Fruit fly (Drosophila melanogaster) whole organism, embryonic: Measurements from ENCODE around the gene CG8281.

Experiments used
- Asciz ChIP-seq: fragments of 200-800 bp; sonication (Bioruptor generic); optimal IDR thresholded peaks from 2 replicates; lab custom pipeline; 2017; ENCODE audit warnings: missing biosample characterization, mild to moderate bottlenecking, missing genetic modification characterization, missing genetic modification reagents
- CG11093 ChIP-seq: fragments of 200-800 bp; sonication (Bioruptor generic); IDR thresholded peaks from 3 replicates; pipeline ENCODE4 v1.3.6; 2022; ENCODE audit warnings: missing biosample characterization, missing genetic modification characterization
- CG12071 ChIP-seq: fragments of 200-800 bp; sonication (Bioruptor generic); optimal IDR thresholded peaks from 3 replicates; lab custom pipeline; 2018; ENCODE audit warnings: missing biosample characterization, mild to moderate bottlenecking, missing genetic modification characterization
- CG12104 ChIP-seq: fragments of 200-800 bp; sonication (Bioruptor generic); optimal IDR thresholded peaks from 3 replicates; lab custom pipeline; 2016; ENCODE audit warnings: missing biosample characterization, missing genetic modification characterization
- CG1233 ChIP-seq: fragments of 200-800 bp; sonication (Bioruptor generic); optimal IDR thresholded peaks from 4 replicates; lab custom pipeline; 2018; ENCODE audit warnings: missing biosample characterization, mild to moderate bottlenecking, missing genetic modification characterization
- CG13123 ChIP-seq: fragments of 200-800 bp; sonication (Bioruptor generic); optimal IDR thresholded peaks from 2 replicates; lab custom pipeline; 2016; ENCODE audit warnings: missing biosample characterization, missing genetic modification characterization
- CG16863 ChIP-seq: fragments of 200-800 bp; sonication (Bioruptor generic); optimal IDR thresholded peaks from 3 replicates; lab custom pipeline; 2016; ENCODE audit warnings: missing biosample characterization, missing genetic modification characterization
- CG17359 ChIP-seq: fragments of 200-800 bp; sonication (Bioruptor generic); optimal IDR thresholded peaks from 3 replicates; lab custom pipeline; 2018; ENCODE audit warnings: missing biosample characterization, mild to moderate bottlenecking, missing genetic modification characterization, moderate library complexity
- CG17361 ChIP-seq: fragments of 200-800 bp; sonication (Bioruptor generic); IDR thresholded peaks from 3 replicates; pipeline ENCODE4 v1.3.6; 2022; ENCODE audit warnings: missing biosample characterization, missing genetic modification characterization
- CG17612 ChIP-seq: fragments of 200-800 bp; sonication (Bioruptor generic); IDR thresholded peaks from 2 replicates; pipeline ENCODE4 v1.3.6; 2022; ENCODE audit warnings: missing biosample characterization, missing genetic modification characterization
- CG17802 ChIP-seq: fragments of 200-800 bp; sonication (Bioruptor generic); optimal IDR thresholded peaks from 2 replicates; lab custom pipeline; 2018; ENCODE audit warnings: missing biosample characterization, mild to moderate bottlenecking, missing genetic modification characterization, moderate library complexity
- CG2875 ChIP-seq: fragments of 200-800 bp; sonication (Bioruptor generic); optimal IDR thresholded peaks from 2 replicates; lab custom pipeline; 2017; ENCODE audit warnings: missing biosample characterization, mild to moderate bottlenecking, missing genetic modification characterization, missing genetic modification reagents
- CG3065 ChIP-seq: fragments of 200-800 bp; sonication (Bioruptor generic); optimal IDR thresholded peaks from 2 replicates; lab custom pipeline; 2016; ENCODE audit warnings: missing biosample characterization, missing genetic modification characterization
- CG3407 ChIP-seq: fragments of 200-800 bp; sonication (Bioruptor generic); optimal IDR thresholded peaks from 2 replicates; lab custom pipeline; 2018; ENCODE audit warnings: missing biosample characterization, mild to moderate bottlenecking, missing genetic modification characterization
- CG3726 ChIP-seq: fragments of 200-800 bp; sonication (Bioruptor generic); IDR thresholded peaks from 3 replicates; pipeline ENCODE4, ENCODE4 v1.3.6; 2022; ENCODE audit warnings: missing biosample characterization, missing genetic modification characterization
- CG43689 ChIP-seq: fragments of 200-800 bp; sonication (Bioruptor generic); IDR thresholded peaks from 2 replicates; pipeline ENCODE4 v1.3.6; 2022; ENCODE audit warnings: missing biosample characterization, missing genetic modification characterization
- CG5180 ChIP-seq: fragments of 200-800 bp; sonication (Bioruptor generic); optimal IDR thresholded peaks from 3 replicates; lab custom pipeline; 2017; ENCODE audit warnings: missing biosample characterization, missing genetic modification characterization, mild to moderate bottlenecking, moderate library complexity, missing genetic modification reagents
- CG7372 ChIP-seq: fragments of 200-800 bp; sonication (Bioruptor generic); IDR thresholded peaks from 2 replicates; pipeline ENCODE4 v1.3.6; 2022; ENCODE audit warnings: missing biosample characterization, missing genetic modification characterization
- CG9215 ChIP-seq: fragments of 200-800 bp; sonication (Bioruptor generic); IDR thresholded peaks from 2 replicates; pipeline ENCODE4 v1.3.6; 2022; ENCODE audit warnings: missing biosample characterization, missing genetic modification characterization
- Eip74EF ChIP-seq, 2 experiments: fragments of 200-800 bp in 1 of 2; fragments of >200 bp in 1 of 2; sonication (Bioruptor generic) in 1 of 2; optimal IDR thresholded peaks; 2 replicates each; lab custom pipeline; 2017 to 2019; ENCODE audit warnings: missing biosample characterization in 2 of 2, missing genetic modification characterization in 2 of 2, mild to moderate bottlenecking in 1 of 2, moderate library complexity in 1 of 2
- H15 ChIP-seq: fragments of 200-800 bp; sonication (Bioruptor generic); IDR thresholded peaks from 3 replicates; pipeline ENCODE4 v1.3.6; 2022; ENCODE audit warnings: missing biosample characterization, missing genetic modification characterization
- Lhr ChIP-seq: fragments of 200-800 bp; sonication (Bioruptor generic); optimal IDR thresholded peaks from 3 replicates; lab custom pipeline; 2017; ENCODE audit warnings: mild to moderate bottlenecking, missing biosample characterization, missing genetic modification reagents, missing genetic modification characterization
- Lim3 ChIP-seq: fragments of 200-800 bp; sonication (Bioruptor generic); IDR thresholded peaks from 2 replicates; pipeline ENCODE4 v1.3.6; 2022; ENCODE audit warnings: missing biosample characterization, missing genetic modification characterization
- Mrtf ChIP-seq: fragments of 200-800 bp; sonication (Bioruptor generic); IDR thresholded peaks from 3 replicates; pipeline ENCODE4 v1.3.6; 2022; ENCODE audit warnings: missing biosample characterization, missing genetic modification characterization
- Nf-YA ChIP-seq: fragments of 200-800 bp; sonication (Bioruptor generic); IDR thresholded peaks from 2 replicates; pipeline ENCODE4 v1.3.6; 2022; ENCODE audit warnings: missing biosample characterization, missing genetic modification characterization
- PHDP ChIP-seq: fragments of 200-800 bp; sonication (Bioruptor generic); optimal IDR thresholded peaks from 3 replicates; lab custom pipeline; 2018; ENCODE audit warnings: missing biosample characterization, mild to moderate bottlenecking, missing genetic modification characterization, moderate library complexity
- Rfx ChIP-seq: fragments of 200-800 bp; sonication (Bioruptor generic); IDR thresholded peaks from 2 replicates; pipeline ENCODE4 v1.3.6; 2022; ENCODE audit warnings: missing biosample characterization, missing genetic modification characterization
- Six4 ChIP-seq: fragments of 200-800 bp; sonication (Bioruptor generic); optimal IDR thresholded peaks from 2 replicates; lab custom pipeline; 2016; ENCODE audit warnings: missing biosample characterization, missing genetic modification characterization
- Trl ChIP-seq, 3 experiments: fragments of >200 bp in 2 of 3; fragments of 200-800 bp in 1 of 3; sonication (Bioruptor generic) in 1 of 3; optimal IDR thresholded peaks; 2 replicates in 1 of 3; 3 replicates in 2 of 3; lab custom pipeline; 2016 to 2017; ENCODE audit warnings: missing biosample characterization in 1 of 3, missing genetic modification characterization in 1 of 3
- bcd ChIP-seq: fragments of 200-800 bp; sonication (Bioruptor generic); optimal IDR thresholded peaks from 2 replicates; lab custom pipeline; 2017; ENCODE audit warnings: missing biosample characterization, mild to moderate bottlenecking, missing genetic modification characterization
- dimm ChIP-seq: fragments of 200-800 bp; sonication (Bioruptor generic); IDR thresholded peaks from 2 replicates; pipeline ENCODE4 v1.3.6; 2022; ENCODE audit warnings: missing biosample characterization, missing genetic modification characterization
- fd102C ChIP-seq: fragments of 200-800 bp; sonication (Bioruptor generic); optimal IDR thresholded peaks from 2 replicates; lab custom pipeline; 2018; ENCODE audit warnings: missing biosample characterization, mild to moderate bottlenecking, missing genetic modification characterization, moderate library complexity
- ftz-f1 ChIP-seq: fragments of 200-800 bp; sonication (Bioruptor generic); optimal IDR thresholded peaks from 2 replicates; lab custom pipeline; 2016; ENCODE audit warnings: missing biosample characterization, missing genetic modification characterization
- kah ChIP-seq: fragments of 200-800 bp; sonication (Bioruptor generic); optimal IDR thresholded peaks from 2 replicates; lab custom pipeline; 2018; ENCODE audit warnings: missing biosample characterization, mild to moderate bottlenecking, missing genetic modification characterization
- lov ChIP-seq, 2 experiments: fragments of 200-800 bp in 1 of 2; fragments of >200 bp in 1 of 2; sonication (Bioruptor generic) in 1 of 2; IDR thresholded peaks in 1 of 2; optimal IDR thresholded peaks in 1 of 2; 2 replicates in 1 of 2; 3 replicates in 1 of 2; pipeline versions ENCODE4 v1.3.6 to Lab custom; 2017 to 2022; ENCODE audit warnings: missing biosample characterization in 1 of 2, missing genetic modification characterization in 1 of 2
- mam ChIP-seq: fragments of 200-800 bp; sonication (Bioruptor generic); optimal IDR thresholded peaks from 3 replicates; lab custom pipeline; 2016; ENCODE audit warnings: missing biosample characterization, missing genetic modification characterization
- pnt ChIP-seq: fragments of 200-800 bp; sonication (Bioruptor generic); optimal IDR thresholded peaks from 3 replicates; lab custom pipeline; 2016; ENCODE audit warnings: missing biosample characterization, missing genetic modification characterization
- scrt ChIP-seq: fragments of 200-800 bp; sonication (Bioruptor generic); optimal IDR thresholded peaks from 2 replicates; lab custom pipeline; 2018; ENCODE audit warnings: missing biosample characterization, mild to moderate bottlenecking, missing genetic modification characterization, moderate library complexity
- sd ChIP-seq: fragments of 200-800 bp; sonication (Bioruptor generic); optimal IDR thresholded peaks from 3 replicates; lab custom pipeline; 2018; ENCODE audit warnings: missing biosample characterization, mild to moderate bottlenecking, missing genetic modification characterization, moderate library complexity
- sens ChIP-seq: fragments of 200-800 bp; sonication (Bioruptor generic); peaks from one replicate; lab custom pipeline; 2016; ENCODE audit warnings: missing biosample characterization, missing genetic modification characterization
- twi ChIP-seq: fragments of 200-800 bp; optimal IDR thresholded peaks from 2 replicates; lab custom pipeline; 2019; ENCODE audit warnings: missing biosample characterization, mild to moderate bottlenecking, missing genetic modification characterization, moderate library complexity
- wor ChIP-seq: fragments of 200-800 bp; sonication (Bioruptor generic); IDR thresholded peaks from 2 replicates; pipeline ENCODE4 v1.3.6; 2022; ENCODE audit warnings: missing biosample characterization, missing genetic modification characterization

CG8281 gene

dm6 chr3L:7960707-7961695 is 48.7 kb downstream of the CG8281 start (continued):
- TF ChIP-seq wor (GFP tag; lab: Robert Waterston, UW) (no peak), CG3065 (GFP tag; lab: Kevin White, UChicago) (no peak), Rfx (GFP tag; lab: Robert Waterston, UW) (no peak), Lhr (GFP tag; lab: Kevin White, UChicago) (peak; percentile 23), CG17361 (0 out of 3 replicates have a peak, but pooled peaks have one; percentile 26), kah (GFP tag; lab: Kevin White, UChicago) (no peak), CG12071 (GFP tag; lab: Kevin White, UChicago) (peak; percentile 43), CG17359 (tag; lab: Kevin White, UChicago) (peak; percentile 1), Trl (optimal IDR thresholded peaks at IDR 0.05; lab: Kevin White, UChicago) (no peak), Trl (GFP tag; optimal IDR thresholded peaks at IDR 0.05; lab: Kevin White, UChicago) (no peak), pnt (GFP tag; lab: Kevin White, UChicago) (no peak), PHDP (tag; lab: Kevin White, UChicago) (peak; percentile 46), bcd (peak; percentile 11), CG17612 (GFP tag; lab: Robert Waterston, UW) (no peak), CG43689 (GFP tag; lab: Robert Waterston, UW) (no peak), sens (GFP tag; lab: Kevin White, UChicago) (peak; percentile 73), scrt (GFP tag; lab: Kevin White, UChicago) (peak; percentile 39), Eip74EF (GFP tag; optimal IDR thresholded peaks at IDR 0.05; lab: Kevin White, UChicago) (no peak), CG2875 (peak; percentile 13), CG12104 (GFP tag; lab: Kevin White, UChicago) (no peak), Mrtf (GFP tag; lab: Robert Waterston, UW) (no peak), CG9215 (GFP tag; lab: Robert Waterston, UW) (no peak), CG17802 (tag; lab: Kevin White, UChicago) (no peak), lov (optimal IDR thresholded peaks at IDR 0.05; lab: Kevin White, UChicago) (no peak), lov (GFP tag; IDR thresholded peaks at IDR 0.05; lab: Robert Waterston, UW) (peak; percentile 48; the same call in 1 of the 3 replicates), CG13123 (GFP tag; lab: Kevin White, UChicago) (no peak), Nf-YA (GFP tag; lab: Robert Waterston, UW) (no peak), CG16863 (peak; percentile 7), dimm (GFP tag; lab: Robert Waterston, UW) (no peak), Asciz (GFP tag; lab: Kevin White, UChicago) (no peak), CG5180 (GFP tag; lab: Kevin White, UChicago) (no peak), Lim3 (peak; percentile 72; the same call in 1 of the 2 replicates), CG7372 (GFP tag; lab: Robert Waterston, UW) (peak; percentile 40; the same call in 1 of the 2 replicates), mam (GFP tag; lab: Kevin White, UChicago) (no peak), H15 (no peak), CG3407 (GFP tag; lab: Kevin White, UChicago) (peak; percentile 51), CG11093 (no peak; the same call in 2 of the 3 replicates), Six4 (GFP tag; lab: Kevin White, UChicago) (no peak), sd (tag; lab: Kevin White, UChicago) (peak; percentile 57), fd102C (no peak), twi (no peak), ftz-f1 (GFP tag; lab: Kevin White, UChicago) (no peak), CG1233 (peak; percentile 12), CG3726 (GFP tag; lab: Robert Waterston, UW) (no peak)
